Worm (Caenorhabditis elegans): Measurements from ENCODE around the gene nlp-1.

The nlp-1 gene

ce11 chrX:3725437-3725836, 1.9 kb upstream of the nlp-1 start:
- TF ChIP-seq klf-2 (GFP tag; conservative IDR thresholded peaks at IDR 0.05) = no peak
- TF ChIP-seq med-1 (GFP tag; optimal IDR thresholded peaks at IDR 0.05; ENCODE audit: insufficient read depth) = no peak
- no peak for TF ChIP-seq T22C8.4 (GFP tag; IDR thresholded peaks at IDR 0.05)
- TF ChIP-seq ztf-23 (GFP tag; IDR thresholded peaks at IDR 0.05) = no peak
- no peak for TF ChIP-seq ref-1 (GFP tag; conservative IDR thresholded peaks at IDR 0.05)
- no peak for TF ChIP-seq ztf-29 (GFP tag; IDR thresholded peaks at IDR 0.05)
- TF ChIP-seq flt-1 (GFP tag; IDR thresholded peaks at IDR 0.05) = no peak
- TF ChIP-seq tab-1 (GFP tag; IDR thresholded peaks at IDR 0.05) = no peak
- TF ChIP-seq cog-1 (tag; optimal IDR thresholded peaks at IDR 0.05) = no peak

- no peak for TF ChIP-seq T22C8.4 (GFP tag; IDR thresholded peaks at IDR 0.05)
- TF ChIP-seq klf-2 (GFP tag; conservative IDR thresholded peaks at IDR 0.05) = no peak
- TF ChIP-seq flt-1 (GFP tag; IDR thresholded peaks at IDR 0.05) = no peak
- TF ChIP-seq ref-1 (GFP tag; conservative IDR thresholded peaks at IDR 0.05) = no peak
- no peak for TF ChIP-seq med-1 (GFP tag; optimal IDR thresholded peaks at IDR 0.05; ENCODE audit: insufficient read depth)
- TF ChIP-seq ztf-29 (GFP tag; IDR thresholded peaks at IDR 0.05) = no peak
- TF ChIP-seq ztf-23 (GFP tag; IDR thresholded peaks at IDR 0.05) = no peak
- TF ChIP-seq cog-1 (tag; optimal IDR thresholded peaks at IDR 0.05) = no peak
- no peak for TF ChIP-seq tab-1 (GFP tag; IDR thresholded peaks at IDR 0.05)
Observed at ce11 chrX:3728970-3729369, 1.6 kb downstream of the nlp-1 start, which contains the start of gene aex-4. Gene aex-4, plus strand, starts transcription at chrX:3729281.

- TF ChIP-seq ztf-23 (GFP tag; IDR thresholded peaks at IDR 0.05) = no peak
- no peak for TF ChIP-seq med-1 (GFP tag; optimal IDR thresholded peaks at IDR 0.05; ENCODE audit: insufficient read depth)
- TF ChIP-seq klf-2 (GFP tag; conservative IDR thresholded peaks at IDR 0.05) = no peak
- no peak for TF ChIP-seq tab-1 (GFP tag; IDR thresholded peaks at IDR 0.05)
- TF ChIP-seq flt-1 (GFP tag; IDR thresholded peaks at IDR 0.05) = no peak
- no peak for TF ChIP-seq ztf-29 (GFP tag; IDR thresholded peaks at IDR 0.05)
- TF ChIP-seq ref-1 (GFP tag; conservative IDR thresholded peaks at IDR 0.05) = no peak
- no peak for TF ChIP-seq T22C8.4 (GFP tag; IDR thresholded peaks at IDR 0.05)
- no peak for TF ChIP-seq cog-1 (tag; optimal IDR thresholded peaks at IDR 0.05)
Observed at ce11 chrX:3733321-3733720, 5.9 kb downstream of the nlp-1 start.

- TF ChIP-seq ref-1 (GFP tag; conservative IDR thresholded peaks at IDR 0.05) (no peak), ztf-23 (GFP tag; IDR thresholded peaks at IDR 0.05) (no peak), T22C8.4 (GFP tag; IDR thresholded peaks at IDR 0.05) (no peak), cog-1 (tag; optimal IDR thresholded peaks at IDR 0.05) (no peak), flt-1 (GFP tag; IDR thresholded peaks at IDR 0.05) (no peak), med-1 (GFP tag; optimal IDR thresholded peaks at IDR 0.05; ENCODE audit: insufficient read depth) (no peak), tab-1 (GFP tag; IDR thresholded peaks at IDR 0.05) (no peak)
Observed at ce11 chrX:3733732-3734131, 6.4 kb downstream of the nlp-1 start, which contains the start of gene tag-18. Gene tag-18, minus strand, starts transcription at chrX:3734036.

- no peak for TF ChIP-seq tab-1 (GFP tag; IDR thresholded peaks at IDR 0.05)
- TF ChIP-seq ztf-23 (GFP tag; IDR thresholded peaks at IDR 0.05) = no peak
- no peak for TF ChIP-seq ztf-29 (GFP tag; IDR thresholded peaks at IDR 0.05)
Observed at ce11 chrX:3738617-3739016, 11.2 kb downstream of the nlp-1 start.

- no peak for TF ChIP-seq tab-1 (GFP tag; IDR thresholded peaks at IDR 0.05)
- TF ChIP-seq ztf-23 (GFP tag; IDR thresholded peaks at IDR 0.05) = no peak
- TF ChIP-seq flt-1 (GFP tag; IDR thresholded peaks at IDR 0.05) = no peak
- no peak for TF ChIP-seq med-1 (GFP tag; optimal IDR thresholded peaks at IDR 0.05; ENCODE audit: insufficient read depth)
- TF ChIP-seq ztf-29 (GFP tag; IDR thresholded peaks at IDR 0.05) = no peak
- no peak for TF ChIP-seq T22C8.4 (GFP tag; IDR thresholded peaks at IDR 0.05)
- no peak for TF ChIP-seq klf-2 (GFP tag; conservative IDR thresholded peaks at IDR 0.05)
- no peak for TF ChIP-seq cog-1 (tag; optimal IDR thresholded peaks at IDR 0.05)
- no peak for TF ChIP-seq ref-1 (GFP tag; conservative IDR thresholded peaks at IDR 0.05)
Observed at ce11 chrX:3742223-3742622, 14.8 kb downstream of the nlp-1 start, which contains the start of gene fkh-2. Gene fkh-2, minus strand, starts transcription at chrX:3742323.

- TF ChIP-seq klf-2 (GFP tag; conservative IDR thresholded peaks at IDR 0.05) (no peak), flt-1 (GFP tag; IDR thresholded peaks at IDR 0.05) (no peak), ztf-29 (GFP tag; IDR thresholded peaks at IDR 0.05) (no peak), ztf-23 (GFP tag; IDR thresholded peaks at IDR 0.05) (no peak), tab-1 (GFP tag; IDR thresholded peaks at IDR 0.05) (no peak), T22C8.4 (GFP tag; IDR thresholded peaks at IDR 0.05) (no peak), cog-1 (tag; optimal IDR thresholded peaks at IDR 0.05) (no peak), med-1 (GFP tag; optimal IDR thresholded peaks at IDR 0.05; ENCODE audit: insufficient read depth) (no peak), ref-1 (GFP tag; conservative IDR thresholded peaks at IDR 0.05) (no peak)
Observed at ce11 chrX:3743190-3743589, 15.8 kb downstream of the nlp-1 start.

ce11 chrX:3751370-3751769, 24.0 kb downstream of the nlp-1 start:
- TF ChIP-seq ztf-29 (GFP tag; IDR thresholded peaks at IDR 0.05) = no peak
- TF ChIP-seq tab-1 (GFP tag; IDR thresholded peaks at IDR 0.05) = no peak
- no peak for TF ChIP-seq flt-1 (GFP tag; IDR thresholded peaks at IDR 0.05)
- TF ChIP-seq ref-1 (GFP tag; conservative IDR thresholded peaks at IDR 0.05) = no peak

ce11 chrX:3752443-3752842, 25.1 kb downstream of the nlp-1 start:
- TF ChIP-seq tab-1 (GFP tag; IDR thresholded peaks at IDR 0.05) (0 out of 2 replicates have a peak, but pooled peaks have one; percentile 11), ref-1 (GFP tag; conservative IDR thresholded peaks at IDR 0.05) (no peak)

- TF ChIP-seq ztf-29 (GFP tag; IDR thresholded peaks at IDR 0.05) = no peak
- no peak for TF ChIP-seq ref-1 (GFP tag; conservative IDR thresholded peaks at IDR 0.05)
- TF ChIP-seq tab-1 (GFP tag; IDR thresholded peaks at IDR 0.05) = no peak
- TF ChIP-seq cog-1 (tag; optimal IDR thresholded peaks at IDR 0.05) = no peak
- no peak for TF ChIP-seq med-1 (GFP tag; optimal IDR thresholded peaks at IDR 0.05; ENCODE audit: insufficient read depth)
- no peak for TF ChIP-seq klf-2 (GFP tag; conservative IDR thresholded peaks at IDR 0.05)
- TF ChIP-seq flt-1 (GFP tag; IDR thresholded peaks at IDR 0.05) = no peak
- TF ChIP-seq ztf-23 (GFP tag; IDR thresholded peaks at IDR 0.05) = no peak
- no peak for TF ChIP-seq T22C8.4 (GFP tag; IDR thresholded peaks at IDR 0.05)
Observed at ce11 chrX:3755753-3756152, 28.4 kb downstream of the nlp-1 start.
